Worm (Caenorhabditis elegans): ENCODE measurements around the gene elmd-1.

ce11 chrIII:3377134-3377533, 12.6 kb upstream of the elmd-1 start:
- TF ChIP-seq W03F9.2 (tag; optimal IDR thresholded peaks at IDR 0.05), result no peak
- TF ChIP-seq dao-5 (tag; optimal IDR thresholded peaks at IDR 0.05), result no peak

Measured in whole organism, L4/young adult.